Fruit fly (Drosophila melanogaster) whole organism, embryonic: ENCODE data around the gene stg.
A peak's percentile ranks its signal among the peaks of the same experiment; 100 is the strongest.

Experiments
- Bteb2 ChIP-seq: fragments of 200-800 bp; sonication (Bioruptor generic); optimal IDR thresholded peaks from 2 replicates; lab custom pipeline; 2016; ENCODE audit warnings: missing biosample characterization, missing genetic modification characterization
- CG11093 ChIP-seq: fragments of 200-800 bp; sonication (Bioruptor generic); IDR thresholded peaks from 3 replicates; pipeline ENCODE4 v1.3.6; 2022; ENCODE audit warnings: missing biosample characterization, missing genetic modification characterization
- CG13424 ChIP-seq: fragments of 200-800 bp; sonication (Bioruptor generic); optimal IDR thresholded peaks from 2 replicates; lab custom pipeline; 2019; ENCODE audit warnings: missing biosample characterization, mild to moderate bottlenecking, missing genetic modification characterization, moderate library complexity
- CG14710 ChIP-seq: fragments of 200-800 bp; sonication (Bioruptor generic); optimal IDR thresholded peaks from 3 replicates; lab custom pipeline; 2019; ENCODE audit warnings: missing biosample characterization, mild to moderate bottlenecking, missing genetic modification characterization, moderate library complexity
- CG16863 ChIP-seq: fragments of 200-800 bp; sonication (Bioruptor generic); optimal IDR thresholded peaks from 3 replicates; lab custom pipeline; 2016; ENCODE audit warnings: missing biosample characterization, missing genetic modification characterization
- CG18476 ChIP-seq: fragments of 200-800 bp; sonication (Bioruptor generic); optimal IDR thresholded peaks from 2 replicates; lab custom pipeline; 2016; ENCODE audit warnings: missing biosample characterization, mild to moderate bottlenecking, missing genetic modification characterization
- CG2875 ChIP-seq: fragments of 200-800 bp; sonication (Bioruptor generic); optimal IDR thresholded peaks from 2 replicates; lab custom pipeline; 2017; ENCODE audit warnings: missing biosample characterization, mild to moderate bottlenecking, missing genetic modification characterization, missing genetic modification reagents
- CG30431 ChIP-seq: fragments of 200-800 bp; sonication (Bioruptor generic); optimal IDR thresholded peaks from 2 replicates; lab custom pipeline; 2017; ENCODE audit warnings: missing biosample characterization, missing genetic modification characterization
- CG3281 ChIP-seq: fragments of 200-800 bp; sonication (Bioruptor generic); optimal IDR thresholded peaks from 3 replicates; lab custom pipeline; 2017; ENCODE audit warnings: missing biosample characterization, mild to moderate bottlenecking, missing genetic modification characterization
- CG33557 ChIP-seq: fragments of 200-800 bp; sonication (Bioruptor generic); optimal IDR thresholded peaks from 2 replicates; lab custom pipeline; 2019; ENCODE audit warnings: missing biosample characterization, mild to moderate bottlenecking, missing genetic modification characterization, moderate library complexity
- CG34224 ChIP-seq: fragments of 200-800 bp; sonication (Bioruptor generic); IDR thresholded peaks from 3 replicates; pipeline ENCODE4 v1.3.6; 2022; ENCODE audit warnings: missing biosample characterization, missing genetic modification characterization; ENCODE audit not compliant: partially characterized antibody
- CG4404 ChIP-seq: fragments of 200-800 bp; sonication (Bioruptor generic); IDR thresholded peaks from 2 replicates; pipeline ENCODE4 v1.3.6; 2022; ENCODE audit warnings: missing biosample characterization, missing genetic modification characterization
- CG7556 ChIP-seq: fragments of 200-800 bp; sonication (Bioruptor generic); optimal IDR thresholded peaks from 2 replicates; lab custom pipeline; 2017; ENCODE audit warnings: missing biosample characterization, mild to moderate bottlenecking, missing genetic modification characterization
- CG7839 ChIP-seq: fragments of 200-800 bp; sonication (Bioruptor generic); optimal IDR thresholded peaks from 3 replicates; lab custom pipeline; 2018; ENCODE audit warnings: missing biosample characterization, mild to moderate bottlenecking, missing genetic modification characterization, moderate library complexity
- CG7928 ChIP-seq: fragments of 200-800 bp; sonication (Bioruptor generic); optimal IDR thresholded peaks from 2 replicates; lab custom pipeline; 2017; ENCODE audit warnings: missing biosample characterization, mild to moderate bottlenecking, missing genetic modification characterization
- CG8089 ChIP-seq: fragments of 200-800 bp; sonication (Bioruptor generic); optimal IDR thresholded peaks from 3 replicates; lab custom pipeline; 2016; ENCODE audit warnings: missing biosample characterization, missing genetic modification characterization
- CG8944 ChIP-seq: fragments of 200-800 bp; sonication (Bioruptor generic); optimal IDR thresholded peaks from 3 replicates; lab custom pipeline; 2016; ENCODE audit warnings: missing biosample characterization, missing genetic modification characterization
- CG9727 ChIP-seq: fragments of 200-800 bp; sonication (Bioruptor generic); optimal IDR thresholded peaks from 3 replicates; lab custom pipeline; 2017; ENCODE audit warnings: missing biosample characterization, mild to moderate bottlenecking, missing genetic modification characterization
- Dad ChIP-seq: fragments of 200-800 bp; sonication (Bioruptor generic); optimal IDR thresholded peaks from 3 replicates; lab custom pipeline; 2016; ENCODE audit warnings: missing biosample characterization, missing genetic modification characterization
- Drgx ChIP-seq: fragments of 200-800 bp; sonication (Bioruptor generic); IDR thresholded peaks from 2 replicates; pipeline ENCODE4 v1.3.6; 2022; ENCODE audit warnings: missing biosample characterization, missing genetic modification characterization
- Ets65A ChIP-seq: fragments of 200-800 bp; sonication (Bioruptor generic); peaks from one replicate; lab custom pipeline; 2016; ENCODE audit warnings: missing biosample characterization, missing genetic modification characterization
- GATAe ChIP-seq: fragments of 200-800 bp; sonication (Bioruptor generic); conservative IDR thresholded peaks from 2 replicates; pipeline ENCODE4 v1.3.6; 2022; ENCODE audit warnings: missing biosample characterization, missing genetic modification characterization
- HHEX ChIP-seq: fragments of 200-800 bp; sonication (Bioruptor generic); optimal IDR thresholded peaks from 3 replicates; lab custom pipeline; 2017; ENCODE audit warnings: missing biosample characterization, mild to moderate bottlenecking, missing genetic modification characterization, missing genetic modification reagents
- Lpt ChIP-seq: fragments of >200 bp; optimal IDR thresholded peaks from 2 replicates; lab custom pipeline; 2018; ENCODE audit warnings: missing biosample characterization, missing genetic modification characterization
- Mad ChIP-seq: fragments of 200-800 bp; sonication (Bioruptor generic); optimal IDR thresholded peaks from 2 replicates; lab custom pipeline; 2016; ENCODE audit warnings: missing biosample characterization, missing genetic modification characterization
- Med ChIP-seq: fragments of 200-800 bp; sonication (Bioruptor generic); peaks from one replicate; lab custom pipeline; 2016; ENCODE audit warnings: missing biosample characterization, missing genetic modification characterization, mild to moderate bottlenecking, inconsistent platforms, moderate library complexity
- Rfx ChIP-seq: fragments of 200-800 bp; sonication (Bioruptor generic); IDR thresholded peaks from 2 replicates; pipeline ENCODE4 v1.3.6; 2022; ENCODE audit warnings: missing biosample characterization, missing genetic modification characterization
- Sry-δ ChIP-seq: fragments of 200-800 bp; sonication (Bioruptor generic); optimal IDR thresholded peaks from 2 replicates; lab custom pipeline; 2016; ENCODE audit warnings: missing biosample characterization, missing genetic modification characterization
- aop ChIP-seq: fragments of 200-800 bp; sonication (Bioruptor generic); IDR thresholded peaks from 2 replicates; pipeline ENCODE4 v1.3.6; 2022; ENCODE audit warnings: missing biosample characterization, missing genetic modification characterization
- bab2 ChIP-seq: fragments of 200-800 bp; sonication (Bioruptor generic); optimal IDR thresholded peaks from 2 replicates; lab custom pipeline; 2016; ENCODE audit warnings: missing biosample characterization, missing genetic modification characterization
- bigmax ChIP-seq: fragments of 200-800 bp; sonication (Bioruptor generic); optimal IDR thresholded peaks from 2 replicates; lab custom pipeline; 2018; ENCODE audit warnings: missing biosample characterization, mild to moderate bottlenecking, missing genetic modification characterization
- bsh ChIP-seq, 2 experiments: fragments of 200-800 bp; sonication (Bioruptor generic); optimal IDR thresholded peaks; 2 replicates each; lab custom pipeline; 2017 to 2018; ENCODE audit warnings: mild to moderate bottlenecking in 2 of 2, missing biosample characterization in 2 of 2, missing genetic modification characterization in 2 of 2, moderate library complexity in 1 of 2
- chif ChIP-seq, 2 experiments: fragments of 200-800 bp; sonication (Bioruptor generic); optimal IDR thresholded peaks; 3 replicates each; lab custom pipeline; 2016; ENCODE audit warnings: missing biosample characterization in 2 of 2, missing genetic modification characterization in 2 of 2
- gcm ChIP-seq: fragments of 200-800 bp; sonication (Bioruptor generic); optimal IDR thresholded peaks from 2 replicates; lab custom pipeline; 2019; ENCODE audit warnings: missing biosample characterization, mild to moderate bottlenecking, missing genetic modification characterization, moderate library complexity
- grau ChIP-seq: fragments of 200-800 bp; optimal IDR thresholded peaks from 3 replicates; lab custom pipeline; 2019; ENCODE audit warnings: missing biosample characterization, mild to moderate bottlenecking, missing genetic modification characterization, moderate library complexity
- ham ChIP-seq: fragments of 200-800 bp; sonication (Bioruptor generic); IDR thresholded peaks from 2 replicates; pipeline ENCODE4 v1.3.6; 2022; ENCODE audit warnings: missing biosample characterization, missing genetic modification characterization
- hb ChIP-seq: fragments of 200-800 bp; sonication (Bioruptor generic); IDR thresholded peaks from 3 replicates; pipeline ENCODE4 v1.3.6; 2022; ENCODE audit warnings: missing biosample characterization, missing genetic modification characterization; ENCODE audit not compliant: partially characterized antibody
- hkb ChIP-seq, 2 experiments: fragments of 200-800 bp in 1 of 2; fragments of >200 bp in 1 of 2; sonication (Bioruptor generic) in 1 of 2; IDR thresholded peaks in 1 of 2; optimal IDR thresholded peaks in 1 of 2; 2 replicates each; pipeline versions ENCODE4 v1.3.6 to Lab custom; 2017 to 2022; ENCODE audit warnings: missing biosample characterization in 1 of 2, missing genetic modification characterization in 1 of 2
- inv ChIP-seq: fragments of 200-800 bp; sonication (Bioruptor generic); IDR thresholded peaks from 2 replicates; pipeline ENCODE4 v1.3.6; 2022; ENCODE audit warnings: missing biosample characterization, missing genetic modification characterization; ENCODE audit not compliant: partially characterized antibody
- lab ChIP-seq: fragments of 200-800 bp; sonication (Bioruptor generic); optimal IDR thresholded peaks from 3 replicates; lab custom pipeline; 2017; ENCODE audit warnings: missing biosample characterization, missing genetic modification characterization, mild to moderate bottlenecking, moderate library complexity, missing genetic modification reagents
- nmo ChIP-seq: fragments of 200-800 bp; sonication (Bioruptor generic); optimal IDR thresholded peaks from 2 replicates; lab custom pipeline; 2018; ENCODE audit warnings: missing biosample characterization, mild to moderate bottlenecking, missing genetic modification characterization, moderate library complexity
- phol ChIP-seq: fragments of 200-800 bp; sonication (Bioruptor generic); optimal IDR thresholded peaks from 3 replicates; lab custom pipeline; 2018; ENCODE audit warnings: missing biosample characterization, mild to moderate bottlenecking, missing genetic modification characterization, moderate library complexity
- sim ChIP-seq: fragments of 200-800 bp; sonication (Bioruptor generic); IDR thresholded peaks from 2 replicates; pipeline ENCODE4 v1.3.6; 2022; ENCODE audit warnings: missing biosample characterization, missing genetic modification characterization
- so ChIP-seq: fragments of 200-800 bp; sonication (Bioruptor generic); IDR thresholded peaks from 3 replicates; pipeline ENCODE4 v1.3.6; 2022; ENCODE audit warnings: missing biosample characterization, missing genetic modification characterization
- tll ChIP-seq, 2 experiments: fragments of 200-800 bp in 1 of 2; fragments of >200 bp in 1 of 2; sonication (Bioruptor generic) in 1 of 2; optimal IDR thresholded peaks; 2 replicates each; lab custom pipeline; 2017 to 2019; ENCODE audit warnings: missing biosample characterization in 2 of 2, missing genetic modification characterization in 2 of 2, mild to moderate bottlenecking in 1 of 2, moderate library complexity in 1 of 2
- tup ChIP-seq: fragments of 200-800 bp; sonication (Bioruptor generic); optimal IDR thresholded peaks from 2 replicates; lab custom pipeline; 2016; ENCODE audit warnings: missing biosample characterization, mild to moderate bottlenecking, missing genetic modification characterization, moderate library complexity
- usp ChIP-seq: fragments of >200 bp; optimal IDR thresholded peaks from 2 replicates; lab custom pipeline; 2017; ENCODE audit warnings: missing biosample characterization, missing genetic modification characterization
- z ChIP-seq: fragments of 200-800 bp; sonication (Bioruptor generic); IDR thresholded peaks from 3 replicates; pipeline ENCODE4 v1.3.6; 2022; ENCODE audit warnings: missing biosample characterization, missing genetic modification characterization

The stg gene

dm6 chr3R:29210542-29211393 is 44.8 kb downstream of the stg start (continued):
- TF ChIP-seq sim (GFP tag; lab: Robert Waterston, UW) (no peak), Ets65A (peak; percentile 9), Dad (no peak), Rfx (GFP tag; lab: Robert Waterston, UW) (no peak), CG7556 (GFP tag; lab: Kevin White, UChicago) (peak; percentile 14), CG8089 (no peak), GATAe (GFP tag; lab: Robert Waterston, UW) (no peak), CG4404 (0 out of 2 replicates have a peak, but pooled peaks have one; percentile 8), phol (peak; percentile 38), hkb (optimal IDR thresholded peaks at IDR 0.05; lab: Kevin White, UChicago) (no peak), hkb (GFP tag; IDR thresholded peaks at IDR 0.05; lab: Robert Waterston, UW) (no peak), Med (GFP tag; lab: Kevin White, UChicago) (peak; percentile 63), Bteb2 (GFP tag; lab: Kevin White, UChicago) (no peak), grau (tag; lab: Kevin White, UChicago) (peak; percentile 91), Lpt (GFP tag; lab: Kevin White, UChicago) (no peak), CG16863 (GFP tag; lab: Kevin White, UChicago) (no peak), nmo (GFP tag; lab: Kevin White, UChicago) (peak; percentile 27), CG14710 (tag; lab: Kevin White, UChicago) (peak; percentile 19), HHEX (GFP tag; lab: Kevin White, UChicago) (no peak), CG3281 (GFP tag; lab: Kevin White, UChicago) (no peak), aop (no peak), CG30431 (GFP tag; lab: Kevin White, UChicago) (peak; percentile 17), CG34224 (GFP tag; lab: Robert Waterston, UW) (no peak), tll (GFP tag; optimal IDR thresholded peaks at IDR 0.05; lab: Kevin White, UChicago) (no peak), hb (no peak), CG11093 (GFP tag; lab: Robert Waterston, UW) (no peak), CG8944 (no peak), bsh (GFP tag; optimal IDR thresholded peaks at IDR 0.05; lab: Kevin White, UChicago) (peak; percentile 53 to 54), lab (no peak), tup (GFP tag; lab: Kevin White, UChicago) (no peak), CG18476 (GFP tag; lab: Kevin White, UChicago) (no peak), inv (GFP tag; lab: Robert Waterston, UW) (no peak), chif (GFP tag; optimal IDR thresholded peaks at IDR 0.05; lab: Kevin White, UChicago) (peak in 1 of 2 experiments; percentile 5), ham (GFP tag; lab: Robert Waterston, UW) (no peak), z (GFP tag; lab: Robert Waterston, UW) (no peak), CG9727 (GFP tag; lab: Kevin White, UChicago) (no peak), CG33557 (GFP tag; lab: Kevin White, UChicago) (peak; percentile 7), CG2875 (GFP tag; lab: Kevin White, UChicago) (no peak), CG7928 (no peak), CG13424 (tag; lab: Kevin White, UChicago) (peak; percentile 11), Drgx (GFP tag; lab: Robert Waterston, UW) (peak; percentile 71), Mad (GFP tag; lab: Kevin White, UChicago) (no peak), so (GFP tag; lab: Robert Waterston, UW) (no peak), bigmax (GFP tag; lab: Kevin White, UChicago) (no peak), bab2 (GFP tag; lab: Kevin White, UChicago) (no peak), usp (no peak), gcm (GFP tag; lab: Kevin White, UChicago) (no peak), Sry-δ (no peak), CG7839 (peak; percentile 32)
